Worm (Caenorhabditis elegans) whole organism, L3 larva: ENCODE measurements around the gene cpt-3.

ENCODE experiments used
- ama-1 ChIP-seq: fragments of 150-350 bp; optimal IDR thresholded peaks from 2 replicates; lab custom pipeline; 2018
- ceh-28 ChIP-seq: fragments of 150-350 bp; optimal IDR thresholded peaks from 2 replicates; lab custom pipeline; 2014; ENCODE audit warnings: missing biosample characterization, missing genetic modification reagents, missing genetic modification characterization
- nhr-12 ChIP-seq: fragments of 150-350 bp; optimal IDR thresholded peaks from 2 replicates; lab custom pipeline; 2014; ENCODE audit warnings: missing biosample characterization, missing genetic modification characterization

ce11 chrIII:2105935-2106334 lies 23.3 kb downstream of the cpt-3 start:
- TF ChIP-seq ceh-28, result no peak
- no peak for TF ChIP-seq nhr-12 (tag; lab: Kevin White, UChicago)
- no peak for TF ChIP-seq ama-1 (lab: Kevin White, UChicago)
